Worm (Caenorhabditis elegans) whole organism, mixed stage, embryonic: Measurements from ENCODE around the gene T25B9.12.

Experiments
- blmp-1 ChIP-seq: fragments of 150-350 bp; optimal IDR thresholded peaks from 2 replicates; lab custom pipeline; 2014; ENCODE audit warnings: missing biosample characterization, missing genetic modification characterization
- ceh-39 ChIP-seq: fragments of 150-350 bp; optimal IDR thresholded peaks from 2 replicates; lab custom pipeline; 2014; ENCODE audit warnings: missing biosample characterization, missing genetic modification characterization

ce11 chrIV:10810820-10811219 is 45.7 kb downstream of the T25B9.12 start:
- TF ChIP-seq ceh-39 = no peak
- no peak for TF ChIP-seq blmp-1 (tag; lab: Kevin White, UChicago)
